Fruit fly (Drosophila melanogaster) Kc167 (cell line): ENCODE results near the gene ppk15.

Experiments used
- h ChIP-seq: fragments of >200 bp; optimal IDR thresholded peaks from 3 replicates; lab custom pipeline; 2018; ENCODE audit warnings: missing external identifiers
- psq ChIP-seq: fragments of >200 bp; optimal IDR thresholded peaks from 2 replicates; lab custom pipeline; 2017; ENCODE audit warnings: missing external identifiers

dm6 chr3R:26440455-26441196, 37.2 kb upstream of the ppk15 start, which contains the start of gene tx:
- TF ChIP-seq h (lab: Kevin White, UChicago): no peak
- no peak for TF ChIP-seq psq (lab: Kevin White, UChicago)
